Worm (Caenorhabditis elegans) whole organism, late embryonic: ENCODE results near the gene F13E9.12.

Experiments
- F13H6.1 ChIP-seq: sonication (generic microtip); optimal IDR thresholded peaks from 2 replicates; lab custom pipeline; 2016; ENCODE audit warnings: missing genetic modification characterization, missing compliant biosample characterization
- ama-1 ChIP-seq: fragments of 150-350 bp; optimal IDR thresholded peaks from 2 replicates; lab custom pipeline; 2014
- elt-2 ChIP-seq: sonication (generic microtip); optimal IDR thresholded peaks from 2 replicates; lab custom pipeline; 2016; ENCODE audit warnings: missing genetic modification reagents, missing genetic modification characterization, missing compliant biosample characterization
- gmeb-2 ChIP-seq: sonication (generic microtip); optimal IDR thresholded peaks from 2 replicates; lab custom pipeline; 2016; ENCODE audit warnings: missing genetic modification characterization, inconsistent platforms, missing compliant biosample characterization
- lim-6 ChIP-seq: sonication (generic microtip); optimal IDR thresholded peaks from 2 replicates; lab custom pipeline; 2016; ENCODE audit warnings: missing genetic modification characterization, missing compliant biosample characterization
- pag-3 ChIP-seq: sonication (generic microtip); optimal IDR thresholded peaks from 2 replicates; lab custom pipeline; 2016; ENCODE audit warnings: missing compliant biosample characterization, missing genetic modification characterization, borderline replicate concordance
- pha-4 ChIP-seq: fragments of 150-350 bp; optimal IDR thresholded peaks from 2 replicates; lab custom pipeline; 2018; ENCODE audit warnings: missing biosample characterization, missing genetic modification reagents, missing genetic modification characterization
- pqm-1 ChIP-seq: sonication (generic microtip); optimal IDR thresholded peaks from 2 replicates; lab custom pipeline; 2016; ENCODE audit warnings: missing genetic modification characterization, missing compliant biosample characterization
- pros-1 ChIP-seq: fragments of 150-350 bp; optimal IDR thresholded peaks from 2 replicates; lab custom pipeline; 2014; ENCODE audit warnings: missing biosample characterization, missing genetic modification reagents, missing genetic modification characterization
- unc-86 ChIP-seq: sonication (generic microtip); optimal IDR thresholded peaks from 2 replicates; lab custom pipeline; 2016; ENCODE audit warnings: missing genetic modification characterization, missing compliant biosample characterization

- no peak for TF ChIP-seq F13H6.1 (tag; lab: Kevin White, UChicago)
- TF ChIP-seq pag-3 (tag; lab: Kevin White, UChicago): no peak
- TF ChIP-seq pros-1: no peak
- TF ChIP-seq elt-2 (tag; lab: Kevin White, UChicago): peak; percentile 86
- no peak for TF ChIP-seq pha-4 (tag; lab: Kevin White, UChicago)
- no peak for TF ChIP-seq ama-1 (lab: Kevin White, UChicago)
- no peak for TF ChIP-seq pqm-1 (tag; lab: Kevin White, UChicago)
- TF ChIP-seq unc-86 (tag; lab: Kevin White, UChicago): no peak
- no peak for TF ChIP-seq lim-6
- TF ChIP-seq gmeb-2 (tag; lab: Kevin White, UChicago): no peak
Measured at ce11 chrIV:10881230-10881629, 6.8 kb upstream of the F13E9.12 start, which contains the start of gene F13E9.13.
